Fruit fly (Drosophila melanogaster): ENCODE measurements around the gene CG13875.

The CG13875 gene

DNA sequence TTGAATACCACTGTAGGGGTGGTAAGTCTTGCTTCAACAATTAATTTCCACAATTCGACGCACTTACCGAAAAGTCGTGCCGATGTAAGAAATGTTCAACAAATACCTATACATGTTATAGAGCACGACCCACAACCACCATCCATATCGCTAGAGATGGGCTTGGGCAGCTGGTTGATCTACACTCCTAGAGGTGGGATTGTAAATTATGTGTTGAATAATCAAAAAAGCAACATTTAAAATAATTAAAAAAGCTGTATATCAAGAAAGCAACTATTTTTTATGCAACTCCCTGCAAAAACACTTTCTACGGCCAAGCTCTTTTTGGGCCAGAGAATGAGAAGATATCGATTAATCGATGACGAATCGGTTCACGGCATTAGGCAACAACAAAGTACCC, 4.5 kb downstream of the CG13875 start, which contains the start of the genes CG34140, Mkp and Mtch (continued):
- peak; percentile 86 for TF ChIP-seq CG10462 (GFP tag; optimal IDR thresholded peaks at IDR 0.05)
- peak; percentile 44 for TF ChIP-seq da (GFP tag; optimal IDR thresholded peaks at IDR 0.05)
- TF ChIP-seq grau (tag; optimal IDR thresholded peaks at IDR 0.05), result no peak
- TF ChIP-seq Dfd (GFP tag; optimal IDR thresholded peaks at IDR 0.05), result no peak
- TF ChIP-seq dimm (GFP tag; IDR thresholded peaks at IDR 0.05), result no peak
- 0 out of 2 replicates have a peak, but pooled peaks have one; percentile 26 for TF ChIP-seq CG10321 (GFP tag; IDR thresholded peaks at IDR 0.05)
- peak; percentile 82 for TF ChIP-seq pzg (GFP tag; optimal IDR thresholded peaks at IDR 0.05)
- TF ChIP-seq NC2α (GFP tag; optimal IDR thresholded peaks at IDR 0.05), result peak; percentile 65
- TF ChIP-seq gt (GFP tag; IDR thresholded peaks at IDR 0.05), result no peak
- no peak for TF ChIP-seq z (GFP tag; IDR thresholded peaks at IDR 0.05)
- TF ChIP-seq GATAe (GFP tag; conservative IDR thresholded peaks at IDR 0.05), result no peak
- TF ChIP-seq CG10979 (tag; optimal IDR thresholded peaks at IDR 0.05), result peak; percentile 76
- TF ChIP-seq CG5953 (GFP tag; IDR thresholded peaks at IDR 0.05), result no peak
- peak in 1 of 2 experiments; percentile 91 for TF ChIP-seq Hr51 (GFP tag; optimal IDR thresholded peaks at IDR 0.05)
- peak; percentile 55 for TF ChIP-seq psq (GFP tag; optimal IDR thresholded peaks at IDR 0.05)
- peak; percentile 90 for TF ChIP-seq kay (GFP tag; optimal IDR thresholded peaks at IDR 0.05)
- peak; percentile 64 for TF ChIP-seq Nf-YB (GFP tag; optimal IDR thresholded peaks at IDR 0.05)
- TF ChIP-seq CG14014 (GFP tag; IDR thresholded peaks at IDR 0.05), result peak; percentile 77
- no peak for TF ChIP-seq ham (GFP tag; IDR thresholded peaks at IDR 0.05)
- TF ChIP-seq ab (GFP tag; optimal IDR thresholded peaks at IDR 0.05), result peak; percentile 69
- TF ChIP-seq ftz-f1 (GFP tag; optimal IDR thresholded peaks at IDR 0.05), result peak; percentile 49
- TF ChIP-seq zen2 (GFP tag; IDR thresholded peaks at IDR 0.05; ENCODE audit: partially characterized antibody), result peak; percentile 88; the same call in 2 of the 3 replicates
- TF ChIP-seq BtbVII (GFP tag; optimal IDR thresholded peaks at IDR 0.05), result peak; percentile 54
- TF ChIP-seq ewg (GFP tag; optimal IDR thresholded peaks at IDR 0.05), result peak; percentile 73
- no peak for TF ChIP-seq CG5180 (GFP tag; optimal IDR thresholded peaks at IDR 0.05)
- no peak for TF ChIP-seq bigmax (GFP tag; optimal IDR thresholded peaks at IDR 0.05)
- TF ChIP-seq vvl (GFP tag; IDR thresholded peaks at IDR 0.05), result peak; percentile 85
- TF ChIP-seq bsh (GFP tag; optimal IDR thresholded peaks at IDR 0.05), result peak in 1 of 2 experiments; percentile 83
- TF ChIP-seq Bgb (GFP tag; IDR thresholded peaks at IDR 0.05; ENCODE audit: partially characterized antibody), result peak; percentile 89
- TF ChIP-seq CG14441 (GFP tag; IDR thresholded peaks at IDR 0.05), result peak; percentile 78
- TF ChIP-seq CG4404 (GFP tag; IDR thresholded peaks at IDR 0.05), result peak; percentile 76
- no peak for TF ChIP-seq CG17612 (GFP tag; IDR thresholded peaks at IDR 0.05)
- peak; percentile 83 for TF ChIP-seq Gug (GFP tag; IDR thresholded peaks at IDR 0.05)
- TF ChIP-seq CG17186 (GFP tag; optimal IDR thresholded peaks at IDR 0.05), result peak; percentile 77
- no peak for TF ChIP-seq CG12219 (GFP tag; optimal IDR thresholded peaks at IDR 0.05)
- no peak for TF ChIP-seq Vsx1 (GFP tag; optimal IDR thresholded peaks at IDR 0.05)
- no peak for TF ChIP-seq oc (tag; optimal IDR thresholded peaks at IDR 0.05)
- no peak for TF ChIP-seq CG17568 (GFP tag; optimal IDR thresholded peaks at IDR 0.05)
- TF ChIP-seq CG9932 (GFP tag; IDR thresholded peaks at IDR 0.05), result peak; percentile 92
- TF ChIP-seq dm (GFP tag; optimal IDR thresholded peaks at IDR 0.05), result peak; percentile 85
- TF ChIP-seq Bdp1 (GFP tag; optimal IDR thresholded peaks at IDR 0.05), result peak; percentile 85
- peak; percentile 87 for TF ChIP-seq Side (GFP tag; optimal IDR thresholded peaks at IDR 0.05)
- peak; percentile 95 for TF ChIP-seq MBD-R2 (GFP tag; IDR thresholded peaks at IDR 0.05)
- TF ChIP-seq NfI (GFP tag; optimal IDR thresholded peaks at IDR 0.05), result peak; percentile 81
- no peak for TF ChIP-seq CG2199 (GFP tag; IDR thresholded peaks at IDR 0.05)
- peak; percentile 92 for TF ChIP-seq CG14710 (tag; optimal IDR thresholded peaks at IDR 0.05)
- TF ChIP-seq CG10959 (GFP tag; IDR thresholded peaks at IDR 0.05), result peak; percentile 61; the same call in 1 of the 2 replicates
- TF ChIP-seq ro (GFP tag; IDR thresholded peaks at IDR 0.05), result no peak
- TF ChIP-seq gfzf (GFP tag; optimal IDR thresholded peaks at IDR 0.05), result peak; percentile 78
- no peak for TF ChIP-seq unpg (GFP tag; optimal IDR thresholded peaks at IDR 0.05)
- TF ChIP-seq Xrp1 (GFP tag; IDR thresholded peaks at IDR 0.05), result peak; percentile 90

Measured in whole organism, embryonic.